Worm (Caenorhabditis elegans) whole organism, L2 larva: ENCODE data around the gene F40F8.4.
A peak's percentile ranks its signal among the peaks of the same experiment; 100 is the strongest.
"Not testable (repeated sequence)": the region's sequence is repeated elsewhere in the genome, so short reads cannot be mapped to it uniquely, and the experiment has no call there.

Experiments used
- C34F6.9 ChIP-seq: fragments of 150-350 bp; optimal IDR thresholded peaks from 2 replicates; lab custom pipeline; 2014; ENCODE audit warnings: missing biosample characterization, missing genetic modification characterization
- F13H6.1 ChIP-seq: sonication (generic microtip); optimal IDR thresholded peaks from 2 replicates; lab custom pipeline; 2016; ENCODE audit warnings: missing genetic modification characterization, missing compliant biosample characterization
- R02D3.7 ChIP-seq: fragments of 150-350 bp; optimal IDR thresholded peaks from 2 replicates; lab custom pipeline; 2014; ENCODE audit warnings: missing biosample characterization, missing genetic modification characterization
- ZK546.5 ChIP-seq: sonication (generic microtip); optimal IDR thresholded peaks from 2 replicates; lab custom pipeline; 2017; ENCODE audit warnings: missing biosample characterization, missing genetic modification characterization
- alr-1 ChIP-seq: fragments of 150-350 bp; optimal IDR thresholded peaks from 2 replicates; lab custom pipeline; 2014; ENCODE audit warnings: missing biosample characterization, missing genetic modification characterization
- aly-2 ChIP-seq: fragments of 150-350 bp; optimal IDR thresholded peaks from 2 replicates; lab custom pipeline; 2014; ENCODE audit warnings: missing biosample characterization, missing genetic modification characterization
- ama-1 ChIP-seq: fragments of 150-350 bp; optimal IDR thresholded peaks from 2 replicates; lab custom pipeline; 2018; ENCODE audit warnings: inconsistent platforms
- blmp-1 ChIP-seq: sonication (generic microtip); optimal IDR thresholded peaks from 2 replicates; lab custom pipeline; 2017; ENCODE audit warnings: missing genetic modification characterization, mild to moderate bottlenecking, missing compliant biosample characterization, antibody characterized with exemption, moderate library complexity; ENCODE audit not compliant: insufficient read depth
- ceh-16 ChIP-seq: fragments of 150-350 bp; optimal IDR thresholded peaks from 2 replicates; lab custom pipeline; 2014; ENCODE audit warnings: missing biosample characterization, missing genetic modification characterization
- dmd-4 ChIP-seq: sonication (generic microtip); optimal IDR thresholded peaks from 2 replicates; lab custom pipeline; 2017; ENCODE audit warnings: missing biosample characterization, missing genetic modification characterization
- egl-27 ChIP-seq: sonication (generic microtip); optimal IDR thresholded peaks from 3 replicates; lab custom pipeline; 2017; ENCODE audit warnings: missing biosample characterization, missing genetic modification reagents, missing genetic modification characterization
- elt-1 ChIP-seq: fragments of 150-350 bp; optimal IDR thresholded peaks from 2 replicates; lab custom pipeline; 2014; ENCODE audit warnings: missing biosample characterization, missing genetic modification characterization
- elt-3 ChIP-seq: sonication (generic microtip); optimal IDR thresholded peaks from 2 replicates; lab custom pipeline; 2017; ENCODE audit warnings: missing biosample characterization, missing genetic modification characterization
- fos-1 ChIP-seq: fragments of 150-350 bp; optimal IDR thresholded peaks from 2 replicates; lab custom pipeline; 2014; ENCODE audit warnings: missing biosample characterization, missing genetic modification characterization
- lin-11 ChIP-seq: fragments of 150-350 bp; sonication (generic microtip); optimal IDR thresholded peaks from 2 replicates; lab custom pipeline; 2014; ENCODE audit warnings: missing biosample characterization, missing genetic modification characterization, inconsistent platforms, mixed read lengths
- lin-13 ChIP-seq: fragments of 150-350 bp; optimal IDR thresholded peaks from 2 replicates; lab custom pipeline; 2014; ENCODE audit warnings: missing biosample characterization, missing genetic modification reagents, missing genetic modification characterization
- lin-39 ChIP-seq: fragments of 150-350 bp; optimal IDR thresholded peaks from 2 replicates; lab custom pipeline; 2014; ENCODE audit warnings: missing biosample characterization, missing genetic modification reagents, missing genetic modification characterization
- lsy-2 ChIP-seq, 2 experiments: fragments of 150-350 bp in 1 of 2; sonication (generic microtip) in 1 of 2; optimal IDR thresholded peaks; 2 replicates each; lab custom pipeline; 2014 to 2017; ENCODE audit warnings: missing biosample characterization in 2 of 2, missing genetic modification characterization in 2 of 2
- mbf-1 ChIP-seq: sonication (generic microtip); optimal IDR thresholded peaks from 2 replicates; lab custom pipeline; 2017; ENCODE audit warnings: missing biosample characterization, missing genetic modification characterization
- nhr-10 ChIP-seq: sonication (generic microtip); optimal IDR thresholded peaks from 2 replicates; lab custom pipeline; 2017; ENCODE audit warnings: missing biosample characterization, missing genetic modification characterization
- nhr-129 ChIP-seq: fragments of 150-350 bp; optimal IDR thresholded peaks from 2 replicates; lab custom pipeline; 2014; ENCODE audit warnings: missing biosample characterization, missing genetic modification characterization
- nhr-21 ChIP-seq: fragments of 150-350 bp; optimal IDR thresholded peaks from 2 replicates; lab custom pipeline; 2014; ENCODE audit warnings: missing biosample characterization, missing genetic modification characterization
- nhr-23 ChIP-seq: fragments of 150-350 bp; optimal IDR thresholded peaks from 2 replicates; lab custom pipeline; 2014; ENCODE audit warnings: missing biosample characterization, missing genetic modification reagents, missing genetic modification characterization
- nhr-237 ChIP-seq: fragments of 150-350 bp; optimal IDR thresholded peaks from 2 replicates; lab custom pipeline; 2014; ENCODE audit warnings: missing biosample characterization, missing genetic modification characterization
- nhr-25 ChIP-seq: fragments of 150-350 bp; sonication (generic microtip); optimal IDR thresholded peaks from 3 replicates; lab custom pipeline; 2014; ENCODE audit warnings: missing biosample characterization, missing genetic modification characterization
- nhr-6 ChIP-seq: fragments of 150-350 bp; optimal IDR thresholded peaks from 2 replicates; lab custom pipeline; 2014; ENCODE audit warnings: missing biosample characterization, missing genetic modification characterization
- nhr-77 ChIP-seq: fragments of 150-350 bp; optimal IDR thresholded peaks from 2 replicates; lab custom pipeline; 2014; ENCODE audit warnings: missing biosample characterization, missing genetic modification characterization
- skn-1 ChIP-seq: sonication (generic microtip); optimal IDR thresholded peaks from 2 replicates; lab custom pipeline; 2017; ENCODE audit warnings: missing biosample characterization, missing genetic modification characterization
- snpc-4 ChIP-seq: fragments of 150-350 bp; optimal IDR thresholded peaks from 2 replicates; lab custom pipeline; 2014; ENCODE audit warnings: missing biosample characterization, missing genetic modification characterization
- unc-39 ChIP-seq: fragments of 150-350 bp; optimal IDR thresholded peaks from 2 replicates; lab custom pipeline; 2014; ENCODE audit warnings: missing biosample characterization, missing genetic modification characterization
- unc-55 ChIP-seq: fragments of 150-350 bp; sonication (generic microtip); optimal IDR thresholded peaks from 3 replicates; lab custom pipeline; 2014; ENCODE audit warnings: missing biosample characterization, missing genetic modification reagents, missing genetic modification characterization
- unc-62 ChIP-seq: fragments of 150-350 bp; optimal IDR thresholded peaks from 2 replicates; lab custom pipeline; 2014; ENCODE audit warnings: missing biosample characterization, missing genetic modification reagents, missing genetic modification characterization
- zag-1 ChIP-seq: fragments of 150-350 bp; optimal IDR thresholded peaks from 2 replicates; lab custom pipeline; 2014; ENCODE audit warnings: missing biosample characterization, missing genetic modification characterization
- ztf-11 ChIP-seq: sonication (generic microtip); optimal IDR thresholded peaks from 2 replicates; lab custom pipeline; 2017; ENCODE audit warnings: missing biosample characterization, missing genetic modification characterization

The F40F8.4 gene

DNA sequence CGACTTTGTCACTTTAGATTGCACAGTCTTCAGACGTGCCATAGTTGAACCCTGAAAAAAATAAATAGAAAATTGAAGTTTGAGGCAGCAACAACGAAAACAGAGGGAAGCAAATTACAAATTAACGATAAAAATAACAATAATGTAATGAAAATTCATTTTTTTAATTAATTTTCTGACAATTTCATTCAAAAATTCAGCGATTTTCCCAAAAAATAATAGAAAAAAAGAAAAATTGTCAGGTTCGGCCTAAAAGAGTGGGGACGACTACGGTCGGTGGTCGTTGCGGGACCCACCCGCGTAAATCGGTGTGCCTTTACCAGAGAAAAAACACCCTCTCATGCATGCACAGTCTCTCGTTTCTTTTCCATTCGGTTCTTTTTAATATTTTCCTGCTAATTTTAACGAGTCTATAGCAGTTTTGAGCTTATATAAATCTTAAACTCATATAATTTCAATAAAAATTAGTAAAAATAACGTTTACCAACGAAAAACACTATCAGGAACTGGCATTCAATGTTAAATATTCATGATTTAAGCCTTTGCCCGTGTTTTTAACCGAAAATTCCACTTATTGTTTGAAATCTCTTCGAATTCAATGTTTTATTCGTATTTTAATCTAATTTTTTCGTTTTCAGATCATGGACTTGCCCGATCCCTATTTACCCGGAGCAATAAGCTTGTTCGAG, 13.6 kb downstream of the F40F8.4 start, which contains the start of the genes rps-9 and lsm-1 (continued):
- TF ChIP-seq mbf-1 (tag; lab: Kevin White, UChicago) (no peak), R02D3.7 (tag; lab: Kevin White, UChicago) (no peak), unc-39 (tag; lab: Kevin White, UChicago) (no peak), ama-1 (lab: Kevin White, UChicago) (no peak), lin-39 (tag; lab: Kevin White, UChicago) (no peak), skn-1 (tag; lab: Kevin White, UChicago) (no peak), lsy-2 (tag; optimal IDR thresholded peaks at IDR 0.05; lab: Kevin White, UChicago) (peak; percentile 80 to 98), nhr-237 (tag; lab: Kevin White, UChicago) (no peak), nhr-129 (tag; lab: Kevin White, UChicago) (peak; percentile 53), nhr-21 (tag; lab: Kevin White, UChicago) (peak; percentile 32), ztf-11 (tag; lab: Kevin White, UChicago) (no peak), nhr-77 (no peak), egl-27 (no peak), elt-3 (tag; lab: Kevin White, UChicago) (no peak), aly-2 (tag; lab: Kevin White, UChicago) (no peak), ZK546.5 (tag; lab: Kevin White, UChicago) (no peak), alr-1 (tag; lab: Kevin White, UChicago) (no peak), nhr-6 (tag; lab: Kevin White, UChicago) (no peak), nhr-25 (peak; percentile 55), nhr-23 (no peak), blmp-1 (peak; percentile 25), F13H6.1 (peak; percentile 40)

DNA sequence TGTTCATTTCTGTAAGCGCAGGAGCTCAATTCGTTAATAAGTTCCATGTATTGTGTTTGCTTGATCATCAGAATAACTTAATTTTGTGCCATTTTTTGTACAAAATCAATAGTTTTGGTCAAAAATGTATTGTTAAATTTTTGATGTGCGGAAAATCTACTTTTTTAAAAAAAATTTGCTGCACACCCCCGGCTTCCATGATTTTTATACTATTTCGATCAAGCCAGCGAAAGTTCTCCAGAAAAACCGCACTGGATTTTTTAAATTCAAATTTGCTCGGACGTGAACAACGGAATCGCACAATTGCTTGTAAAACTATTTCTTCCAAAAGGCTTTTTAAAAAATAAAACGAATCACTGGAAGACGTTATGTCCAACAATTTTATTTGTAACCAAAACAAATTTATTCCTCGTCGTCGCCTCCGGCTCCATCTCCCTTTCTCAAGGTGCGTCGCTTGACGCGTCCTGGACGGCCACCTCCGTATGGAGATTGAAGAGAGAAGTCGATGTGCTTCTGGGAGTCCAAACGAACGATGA, 14.9 kb downstream of the F40F8.4 start:
- TF ChIP-seq nhr-10 (tag; lab: Kevin White, UChicago) (no peak), blmp-1 (no peak), nhr-25 (no peak), lin-39 (tag; lab: Kevin White, UChicago) (no peak), lin-11 (no peak), elt-1 (tag; lab: Kevin White, UChicago) (no peak), fos-1 (no peak)
- TF ChIP-seq, all 48 proteins: peak for 0

DNA sequence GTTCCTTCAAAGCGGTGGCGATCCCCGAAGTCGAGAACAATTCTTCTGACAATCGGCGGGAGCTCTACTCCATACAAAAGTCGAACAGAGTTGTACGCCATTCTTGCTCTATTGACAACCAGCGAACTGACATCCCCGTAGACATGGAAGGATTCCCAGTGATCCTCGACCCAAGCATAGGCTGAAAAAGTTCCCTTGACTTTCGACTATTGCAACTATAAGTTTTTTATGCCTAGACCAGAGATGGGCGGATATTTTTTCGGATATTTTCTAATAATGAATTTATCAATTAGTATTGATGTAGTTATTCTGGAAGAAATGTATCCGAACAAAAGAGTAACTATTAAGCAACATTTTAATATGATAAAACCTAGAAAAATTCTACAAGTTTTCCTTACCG, 18.2 kb downstream of the F40F8.4 start, which contains the start of gene W10C6.2:
Gene W10C6.2 (minus strand): TSS at position 101 of the 400 bp plus-strand sequence.
- not testable (repeated sequence) for TF ChIP-seq lin-13 (GFP tag; lab: Kevin White, UChicago); unc-62; nhr-237 (tag; lab: Kevin White, UChicago)
- TF ChIP-seq, all 48 proteins: peak for 0; not testable (repeated sequence) for 48

DNA sequence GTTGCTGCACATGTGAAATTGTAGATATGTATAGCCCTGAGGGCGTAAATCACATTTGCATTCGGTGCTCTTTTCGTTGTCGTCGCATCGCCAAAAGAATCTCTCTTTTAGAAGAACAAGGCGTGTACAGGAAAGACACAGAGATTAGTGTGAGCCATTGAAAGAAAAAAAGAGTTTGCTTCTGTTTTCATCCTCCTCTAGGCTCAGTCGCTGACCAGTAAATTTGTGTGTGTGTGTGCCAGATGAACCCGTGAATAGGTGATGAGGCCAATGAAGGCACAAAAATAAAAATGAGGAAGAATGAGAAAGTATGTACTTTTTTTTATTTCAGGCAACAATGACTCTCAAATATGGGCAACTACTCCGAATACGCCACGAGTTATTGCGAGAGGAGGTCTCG, 27.6 kb downstream of the F40F8.4 start, which contains the start of gene mat-2:
Gene mat-2 (plus strand): TSS at position 301 of the 400 bp plus-strand sequence.
- TF ChIP-seq elt-3 (tag; lab: Kevin White, UChicago), result no peak
- TF ChIP-seq blmp-1, result no peak
- TF ChIP-seq fos-1, result no peak
- TF ChIP-seq dmd-4 (tag; lab: Kevin White, UChicago), result no peak
- no peak for TF ChIP-seq lin-39 (tag; lab: Kevin White, UChicago)
- TF ChIP-seq ceh-16 (tag; lab: Kevin White, UChicago), result no peak
- no peak for TF ChIP-seq ZK546.5 (tag; lab: Kevin White, UChicago)
- TF ChIP-seq C34F6.9 (tag; lab: Kevin White, UChicago), result no peak
- TF ChIP-seq nhr-237 (tag; lab: Kevin White, UChicago), result no peak
- no peak for TF ChIP-seq alr-1 (tag; lab: Kevin White, UChicago)
- TF ChIP-seq nhr-25, result no peak
- no peak for TF ChIP-seq zag-1
- TF ChIP-seq snpc-4, result no peak

DNA sequence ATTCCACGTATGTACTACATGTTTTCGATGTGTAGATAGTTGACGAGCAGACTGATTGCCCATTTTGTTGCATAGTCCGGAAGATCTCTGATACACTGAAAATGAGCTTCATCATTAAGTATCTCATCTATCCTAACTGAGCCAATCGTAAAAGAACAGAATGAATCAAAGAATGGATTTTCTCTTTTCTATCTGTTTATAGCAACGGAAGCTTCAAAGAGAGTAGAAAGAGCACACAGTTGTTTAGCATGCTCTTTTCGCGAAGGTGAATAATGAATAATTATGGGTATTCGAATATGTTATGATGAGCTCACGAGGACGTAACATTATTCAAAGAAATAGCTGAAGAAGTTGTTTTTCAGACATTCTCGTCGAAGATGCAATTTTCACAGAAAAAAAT, 28.9 kb downstream of the F40F8.4 start, which contains the start of gene glb-4:
Gene glb-4 (minus strand): TSS at position 101 of the 400 bp plus-strand sequence.
- TF ChIP-seq zag-1 (no peak), nhr-237 (tag; lab: Kevin White, UChicago) (no peak), unc-62 (no peak), lin-39 (tag; lab: Kevin White, UChicago) (no peak), alr-1 (tag; lab: Kevin White, UChicago) (no peak), F13H6.1 (no peak), unc-55 (GFP tag; lab: Kevin White, UChicago) (no peak), skn-1 (tag; lab: Kevin White, UChicago) (no peak)
